Fruit fly (Drosophila melanogaster): Measurements from ENCODE around the gene Pgant5.

The Pgant5 gene

dm6 chr2L:5043043-5043442 lies 50.3 kb downstream of the Pgant5 start, which contains the start of the genes CG33995, CG44000 and CG44001 (continued):
- TF ChIP-seq Hr51 (GFP tag; optimal IDR thresholded peaks at IDR 0.05) (peak; percentile 10 to 60), CG7745 (tag; optimal IDR thresholded peaks at IDR 0.05) (no peak), Xbp1 (GFP tag; optimal IDR thresholded peaks at IDR 0.05) (peak; percentile 59), ara (GFP tag; IDR thresholded peaks at IDR 0.05) (no peak), oc (tag; optimal IDR thresholded peaks at IDR 0.05) (peak; percentile 28), CG11723 (GFP tag; optimal IDR thresholded peaks at IDR 0.05) (no peak), CG10431 (GFP tag; optimal IDR thresholded peaks at IDR 0.05) (no peak), CG12391 (tag; optimal IDR thresholded peaks at IDR 0.05) (peak; percentile 53), rib (GFP tag; IDR thresholded peaks at IDR 0.05) (peak; percentile 77), Poxn (GFP tag; IDR thresholded peaks at IDR 0.05) (no peak), CG3407 (GFP tag; optimal IDR thresholded peaks at IDR 0.05) (no peak), pita (GFP tag; optimal IDR thresholded peaks at IDR 0.05) (no peak), CG43689 (GFP tag; IDR thresholded peaks at IDR 0.05) (no peak), Hr3 (GFP tag; optimal IDR thresholded peaks at IDR 0.05) (peak; percentile 46), NfI (GFP tag; optimal IDR thresholded peaks at IDR 0.05) (peak; percentile 56), Mes4 (GFP tag; optimal IDR thresholded peaks at IDR 0.05) (peak; percentile 11), shn (GFP tag; optimal IDR thresholded peaks at IDR 0.05) (peak; percentile 52), CG11696 (GFP tag; IDR thresholded peaks at IDR 0.05) (no peak), Ssrp (tag; optimal IDR thresholded peaks at IDR 0.05) (no peak), nmo (GFP tag; optimal IDR thresholded peaks at IDR 0.05) (peak; percentile 59), Drgx (GFP tag; IDR thresholded peaks at IDR 0.05) (0 out of 2 replicates have a peak, but pooled peaks have one; percentile 6), Dek (tag; optimal IDR thresholded peaks at IDR 0.05) (peak; percentile 24), BtbVII (GFP tag; optimal IDR thresholded peaks at IDR 0.05) (no peak), al (GFP tag; IDR thresholded peaks at IDR 0.05) (no peak), HLH4C (GFP tag; IDR thresholded peaks at IDR 0.05; ENCODE audit: partially characterized antibody) (no peak), B-H1 (GFP tag; IDR thresholded peaks at IDR 0.05) (no peak), ssp (GFP tag; IDR thresholded peaks at IDR 0.05) (peak; percentile 17; the same call in 1 of the 2 replicates), ewg (GFP tag; optimal IDR thresholded peaks at IDR 0.05) (peak; percentile 30), Nf-YC (tag; optimal IDR thresholded peaks at IDR 0.05) (peak; percentile 16), esg (GFP tag; conservative IDR thresholded peaks at IDR 0.05) (no peak), bsh (GFP tag; optimal IDR thresholded peaks at IDR 0.05) (no peak), CG14014 (GFP tag; IDR thresholded peaks at IDR 0.05) (no peak; the same call in 1 of the 2 replicates), sna (GFP tag; IDR thresholded peaks at IDR 0.05; ENCODE audit: partially characterized antibody) (0 out of 2 replicates have a peak, but pooled peaks have one; percentile 4), run (tag; optimal IDR thresholded peaks at IDR 0.05) (no peak), CG18599 (GFP tag; optimal IDR thresholded peaks at IDR 0.05) (no peak), gt (GFP tag; IDR thresholded peaks at IDR 0.05) (no peak), TFAM (GFP tag; optimal IDR thresholded peaks at IDR 0.05) (no peak), CG2202 (tag; optimal IDR thresholded peaks at IDR 0.05) (no peak), CG9437 (GFP tag; optimal IDR thresholded peaks at IDR 0.05) (peak; percentile 24), CG5245 (GFP tag; optimal IDR thresholded peaks at IDR 0.05) (peak; percentile 45), Nf-YA (GFP tag; IDR thresholded peaks at IDR 0.05) (no peak), sug (tag; optimal IDR thresholded peaks at IDR 0.05) (peak; percentile 33), chinmo (GFP tag; IDR thresholded peaks at IDR 0.05; ENCODE audit: partially characterized antibody) (no peak), Sry-δ (GFP tag; optimal IDR thresholded peaks at IDR 0.05) (peak; percentile 52), fd3F (GFP tag; optimal IDR thresholded peaks at IDR 0.05) (no peak), CG14667 (GFP tag; IDR thresholded peaks at IDR 0.05) (no peak), unpg (GFP tag; optimal IDR thresholded peaks at IDR 0.05) (peak; percentile 46), Max (GFP tag; optimal IDR thresholded peaks at IDR 0.05) (peak; percentile 50), lola (GFP tag; optimal IDR thresholded peaks at IDR 0.05) (no peak), CG12299 (tag; optimal IDR thresholded peaks at IDR 0.05) (peak; percentile 4)
